Worm (Caenorhabditis elegans) whole organism, early embryonic: ENCODE data around the gene vps-2.
"Not testable (repeated sequence)": the region's sequence is repeated elsewhere in the genome, so short reads cannot be mapped to it uniquely, and the experiment has no call there.

Experiments used
- F13C5.2 ChIP-seq: sonication (generic microtip); optimal IDR thresholded peaks from 2 replicates; lab custom pipeline; 2017; ENCODE audit warnings: mild to moderate bottlenecking, missing genetic modification characterization, inconsistent platforms, missing compliant biosample characterization
- aly-1 ChIP-seq: sonication (generic microtip); optimal IDR thresholded peaks from 2 replicates; lab custom pipeline; 2016; ENCODE audit warnings: missing genetic modification characterization, missing compliant biosample characterization
- ama-1 ChIP-seq: fragments of 150-350 bp; optimal IDR thresholded peaks from 2 replicates; lab custom pipeline; 2014
- ceh-36 ChIP-seq: sonication (generic microtip); optimal IDR thresholded peaks from 2 replicates; lab custom pipeline; 2016; ENCODE audit warnings: missing genetic modification characterization, inconsistent platforms, missing compliant biosample characterization
- ets-7 ChIP-seq: sonication (generic microtip); optimal IDR thresholded peaks from 2 replicates; lab custom pipeline; 2016; ENCODE audit warnings: missing genotype, missing genetic modification characterization, missing compliant biosample characterization
- flt-1 ChIP-seq: fragments of 200-800 bp; sonication (Bioruptor generic); IDR thresholded peaks from 2 replicates; pipeline ENCODE4 v1.3.6; 2022; ENCODE audit warnings: missing genetic modification characterization, missing compliant biosample characterization
- hmbx-1 ChIP-seq: sonication (generic microtip); optimal IDR thresholded peaks from 2 replicates; lab custom pipeline; 2016; ENCODE audit warnings: mild to moderate bottlenecking, missing genetic modification characterization, missing compliant biosample characterization
- hmg-4 ChIP-seq: fragments of 200-800 bp; sonication (Bioruptor generic); optimal IDR thresholded peaks from 2 replicates; lab custom pipeline; 2018; ENCODE audit warnings: mild to moderate bottlenecking, missing genetic modification characterization, missing compliant biosample characterization
- hnd-1 ChIP-seq: sonication (generic microtip); optimal IDR thresholded peaks from 2 replicates; lab custom pipeline; 2016; ENCODE audit warnings: missing genetic modification characterization, missing compliant biosample characterization
- scrt-1 ChIP-seq: fragments of 200-800 bp; sonication (Bioruptor generic); IDR thresholded peaks from 2 replicates; pipeline ENCODE4 v1.3.6; 2022; ENCODE audit warnings: missing genetic modification characterization, missing compliant biosample characterization
- tbx-11 ChIP-seq: fragments of 200-800 bp; sonication (Bioruptor generic); IDR thresholded peaks from 2 replicates; pipeline ENCODE4 v1.3.6; 2022; ENCODE audit warnings: missing genetic modification characterization, missing compliant biosample characterization
- tra-4 ChIP-seq: sonication (generic microtip); optimal IDR thresholded peaks from 2 replicates; lab custom pipeline; 2017; ENCODE audit warnings: missing genetic modification characterization, missing compliant biosample characterization

DNA sequence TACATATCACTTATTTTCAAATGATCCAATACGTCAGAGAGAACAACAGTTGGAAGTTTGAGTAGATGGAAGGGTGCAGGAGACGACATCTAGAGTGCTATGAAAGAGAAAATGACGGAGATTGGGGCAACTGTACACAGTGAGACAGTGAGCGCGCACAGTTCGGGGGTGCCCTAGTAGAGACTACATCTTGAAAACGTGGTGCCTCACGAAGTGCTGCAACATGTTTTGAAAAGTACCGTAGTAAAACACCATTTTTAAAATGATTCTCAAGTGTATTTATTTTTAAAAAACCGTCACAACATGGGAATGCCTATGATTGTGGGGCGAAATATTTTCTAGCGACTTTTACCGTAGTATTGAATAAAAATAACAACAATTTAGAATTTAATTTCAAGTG, 14.3 kb downstream of the vps-2 start, which contains the start of gene Y46G5A.39:
- TF ChIP-seq F13C5.2 (tag; lab: Kevin White, UChicago); ama-1 (lab: Kevin White, UChicago); ceh-36 (tag; lab: Kevin White, UChicago); flt-1; hnd-1 (tag; lab: Kevin White, UChicago); scrt-1 (GFP tag; lab: Robert Waterston, UW); tbx-11 (GFP tag; lab: Robert Waterston, UW); aly-1 (tag; lab: Kevin White, UChicago); tra-4 (tag; lab: Kevin White, UChicago); hmbx-1 (tag; lab: Kevin White, UChicago); hmg-4 (GFP tag; lab: Kevin White, UChicago); ets-7 (tag; lab: Kevin White, UChicago): not testable (repeated sequence)
